Worm (Caenorhabditis elegans) whole organism, L4 larva: Measurements from ENCODE around the gene pgph-2.

Experiments
- F44E2.7 ChIP-seq: fragments of 200-800 bp; sonication (Bioruptor generic); IDR thresholded peaks from 2 replicates; pipeline ENCODE4 v2.1.2; 2022; ENCODE audit warnings: missing genetic modification characterization, missing compliant biosample characterization
- T20F7.1 ChIP-seq: fragments of 200-800 bp; sonication (Bioruptor generic); optimal IDR thresholded peaks from 2 replicates; lab custom pipeline; 2018; ENCODE audit warnings: mild to moderate bottlenecking, missing genetic modification characterization, missing compliant biosample characterization
- T26A8.4 ChIP-seq: fragments of 200-800 bp; sonication (Bioruptor generic); IDR thresholded peaks from 2 replicates; pipeline ENCODE4 v1.3.6; 2022; ENCODE audit warnings: missing genetic modification characterization, missing compliant biosample characterization
- Y48G9A.11 ChIP-seq: fragments of 200-800 bp; sonication (Bioruptor generic); IDR thresholded peaks from 2 replicates; pipeline ENCODE4 v1.3.6; 2022; ENCODE audit warnings: missing genetic modification reagents, missing genetic modification characterization, missing compliant biosample characterization
- Y5F2A.4 ChIP-seq: fragments of 200-800 bp; sonication (Bioruptor generic); optimal IDR thresholded peaks from 2 replicates; lab custom pipeline; 2018; ENCODE audit warnings: mild to moderate bottlenecking, missing genetic modification characterization, missing compliant biosample characterization
- Y75B8A.6 ChIP-seq: fragments of 200-800 bp; sonication (Bioruptor generic); IDR thresholded peaks from 2 replicates; pipeline ENCODE4 v1.3.6; 2022; ENCODE audit warnings: missing genetic modification reagents, missing genetic modification characterization, missing compliant biosample characterization
- ZK337.2 ChIP-seq: fragments of 200-800 bp; sonication (Bioruptor generic); IDR thresholded peaks from 2 replicates; pipeline ENCODE4 v1.3.6; 2022; ENCODE audit warnings: missing genetic modification reagents, missing genetic modification characterization, missing compliant biosample characterization
- ZK546.5 ChIP-seq, 2 experiments: sonication (generic microtip); optimal IDR thresholded peaks; 2 replicates each; lab custom pipeline; 2017; ENCODE audit warnings: missing biosample characterization in 2 of 2, missing genetic modification characterization in 2 of 2
- ama-1 ChIP-seq: fragments of 150-350 bp; optimal IDR thresholded peaks from 2 replicates; lab custom pipeline; 2014; ENCODE audit warnings: inconsistent platforms, mixed read lengths
- arid-1 ChIP-seq: fragments of 200-800 bp; sonication (Bioruptor generic); conservative IDR thresholded peaks from 2 replicates; pipeline ENCODE4 v1.3.6; 2022; ENCODE audit warnings: missing genetic modification reagents, missing genetic modification characterization, missing compliant biosample characterization
- ceh-32 ChIP-seq: sonication (generic microtip); optimal IDR thresholded peaks from 2 replicates; lab custom pipeline; 2016; ENCODE audit warnings: mild to moderate bottlenecking, missing genetic modification characterization, missing compliant biosample characterization; ENCODE audit not compliant: poor library complexity
- ceh-62 ChIP-seq: sonication (generic microtip); optimal IDR thresholded peaks from 2 replicates; lab custom pipeline; 2017; ENCODE audit warnings: missing biosample characterization, missing genetic modification characterization
- cey-2 ChIP-seq: sonication (generic microtip); optimal IDR thresholded peaks from 3 replicates; lab custom pipeline; 2017; ENCODE audit warnings: missing genetic modification characterization, mild to moderate bottlenecking, missing compliant biosample characterization, antibody characterized with exemption, borderline replicate concordance; ENCODE audit not compliant: insufficient read depth
- daf-12 ChIP-seq: fragments of 150-350 bp; optimal IDR thresholded peaks from 2 replicates; lab custom pipeline; 2014; ENCODE audit warnings: missing biosample characterization, missing genetic modification reagents, missing genetic modification characterization
- daf-19 ChIP-seq: fragments of 200-800 bp; sonication (Bioruptor generic); conservative IDR thresholded peaks from 2 replicates; pipeline ENCODE4 v1.3.6; 2022; ENCODE audit warnings: missing genetic modification characterization, missing compliant biosample characterization
- daf-8 ChIP-seq: fragments of 200-800 bp; sonication (Bioruptor generic); IDR thresholded peaks from 2 replicates; pipeline ENCODE4 v1.3.6; 2022; ENCODE audit warnings: missing genetic modification characterization, missing compliant biosample characterization
- dmd-6 ChIP-seq: fragments of 200-800 bp; sonication (Bioruptor generic); IDR thresholded peaks from 2 replicates; pipeline ENCODE4 v1.3.6; 2022; ENCODE audit warnings: missing genetic modification reagents, missing genetic modification characterization, missing compliant biosample characterization
- dmd-8 ChIP-seq: fragments of 200-800 bp; sonication (Bioruptor generic); IDR thresholded peaks from 2 replicates; pipeline ENCODE4 v1.3.6; 2022; ENCODE audit warnings: missing genetic modification characterization, missing compliant biosample characterization
- dmd-9 ChIP-seq: fragments of 200-800 bp; sonication (Bioruptor generic); IDR thresholded peaks from 2 replicates; pipeline ENCODE4 v1.3.6; 2022; ENCODE audit warnings: missing genetic modification reagents, missing genetic modification characterization, missing compliant biosample characterization
- fos-1 ChIP-seq: fragments of 150-350 bp; optimal IDR thresholded peaks from 2 replicates; lab custom pipeline; 2014; ENCODE audit warnings: missing biosample characterization, missing genetic modification characterization
- hlh-30 ChIP-seq: sonication (generic microtip); optimal IDR thresholded peaks from 2 replicates; lab custom pipeline; 2017; ENCODE audit warnings: antibody characterized with exemption, mild to moderate bottlenecking, missing genetic modification characterization, missing compliant biosample characterization; ENCODE audit not compliant: insufficient read depth
- hmg-1.1 ChIP-seq: fragments of 200-800 bp; sonication (Bioruptor generic); IDR thresholded peaks from 2 replicates; pipeline ENCODE4 v1.3.6; 2022; ENCODE audit warnings: missing genetic modification reagents, missing genetic modification characterization, missing compliant biosample characterization
- lin-29 ChIP-seq: fragments of 200-800 bp; sonication (Bioruptor generic); IDR thresholded peaks from 2 replicates; pipeline ENCODE4 v1.3.6; 2022; ENCODE audit warnings: missing genetic modification reagents, missing genetic modification characterization, missing compliant biosample characterization
- lin-38 ChIP-seq: fragments of 200-800 bp; sonication (Bioruptor generic); IDR thresholded peaks from 2 replicates; pipeline ENCODE4 v1.3.6; 2022; ENCODE audit warnings: missing genetic modification reagents, missing genetic modification characterization, missing compliant biosample characterization
- lir-3 ChIP-seq: sonication (generic microtip); optimal IDR thresholded peaks from 2 replicates; lab custom pipeline; 2016; ENCODE audit warnings: mild to moderate bottlenecking, missing genetic modification characterization, missing compliant biosample characterization
- lsy-2 ChIP-seq, 2 experiments: fragments of 150-350 bp in 1 of 2; sonication (generic microtip) in 1 of 2; optimal IDR thresholded peaks; 2 replicates each; lab custom pipeline; 2014 to 2017; ENCODE audit warnings: missing biosample characterization in 2 of 2, missing genetic modification characterization in 2 of 2
- madf-9 ChIP-seq: fragments of 200-800 bp; sonication (Bioruptor generic); conservative IDR thresholded peaks from 2 replicates; pipeline ENCODE4 v1.3.6; 2022; ENCODE audit warnings: missing genetic modification reagents, missing genetic modification characterization, missing compliant biosample characterization
- mdl-1 ChIP-seq, 2 experiments: fragments of 150-350 bp in 1 of 2; sonication (generic microtip) in 1 of 2; optimal IDR thresholded peaks; 2 replicates each; lab custom pipeline; 2014 to 2017; ENCODE audit warnings: missing biosample characterization in 2 of 2, missing genetic modification characterization in 2 of 2
- mdt-29 ChIP-seq: fragments of 200-800 bp; sonication (Bioruptor generic); IDR thresholded peaks from 2 replicates; pipeline ENCODE4 v1.3.6; 2022; ENCODE audit warnings: missing genetic modification reagents, missing genetic modification characterization, missing compliant biosample characterization
- mep-1 ChIP-seq: fragments of 150-350 bp; sonication (generic microtip); optimal IDR thresholded peaks from 3 replicates; lab custom pipeline; 2014; ENCODE audit warnings: missing biosample characterization, missing genetic modification characterization
- mes-2 ChIP-seq: sonication (generic microtip); optimal IDR thresholded peaks from 2 replicates; lab custom pipeline; 2016; ENCODE audit warnings: missing genotype, mild to moderate bottlenecking, missing genetic modification characterization, missing compliant biosample characterization; ENCODE audit not compliant: poor library complexity, severe bottlenecking
- mxl-2 ChIP-seq: fragments of 200-800 bp; sonication (Bioruptor generic); conservative IDR thresholded peaks from 2 replicates; pipeline ENCODE4 v1.3.6; 2022; ENCODE audit warnings: missing genetic modification reagents, missing genetic modification characterization, missing compliant biosample characterization
- nhr-237 ChIP-seq: sonication (generic microtip); optimal IDR thresholded peaks from 2 replicates; lab custom pipeline; 2017; ENCODE audit warnings: missing biosample characterization, missing genetic modification characterization
- nhr-25 ChIP-seq: sonication (generic microtip); optimal IDR thresholded peaks from 2 replicates; lab custom pipeline; 2017; ENCODE audit warnings: missing genetic modification characterization, mild to moderate bottlenecking, missing compliant biosample characterization, antibody characterized with exemption, moderate library complexity, borderline replicate concordance; ENCODE audit not compliant: insufficient read depth
- nhr-28 ChIP-seq: fragments of 150-350 bp; optimal IDR thresholded peaks from 2 replicates; lab custom pipeline; 2014; ENCODE audit warnings: missing biosample characterization, missing genetic modification characterization
- nhr-48 ChIP-seq: sonication (generic microtip); optimal IDR thresholded peaks from 2 replicates; lab custom pipeline; 2016; ENCODE audit warnings: mild to moderate bottlenecking, missing genetic modification characterization, missing compliant biosample characterization
- nhr-76 ChIP-seq: fragments of 150-350 bp; optimal IDR thresholded peaks from 2 replicates; lab custom pipeline; 2014; ENCODE audit warnings: missing biosample characterization, missing genetic modification characterization
- php-3 ChIP-seq: fragments of 200-800 bp; sonication (Bioruptor generic); IDR thresholded peaks from 2 replicates; pipeline ENCODE4 v1.3.6; 2022; ENCODE audit warnings: missing genetic modification reagents, missing genetic modification characterization, missing compliant biosample characterization
- pqm-1 ChIP-seq: sonication (generic microtip); optimal IDR thresholded peaks from 2 replicates; lab custom pipeline; 2017; ENCODE audit warnings: missing biosample characterization, missing genetic modification characterization
- rbr-2 ChIP-seq: sonication (generic microtip); optimal IDR thresholded peaks from 2 replicates; lab custom pipeline; 2016; ENCODE audit warnings: missing genotype, missing genetic modification characterization, missing compliant biosample characterization
- set-16 ChIP-seq: fragments of 200-800 bp; sonication (Bioruptor generic); IDR thresholded peaks from 2 replicates; pipeline ENCODE4 v1.3.6; 2022; ENCODE audit warnings: missing genetic modification reagents, missing genetic modification characterization, missing compliant biosample characterization
- spr-1 ChIP-seq: sonication (generic microtip); optimal IDR thresholded peaks from 2 replicates; lab custom pipeline; 2016; ENCODE audit warnings: mild to moderate bottlenecking, missing genetic modification characterization, missing compliant biosample characterization
- spr-3 ChIP-seq: fragments of 200-800 bp; sonication (Bioruptor generic); optimal IDR thresholded peaks from 2 replicates; lab custom pipeline; 2018; ENCODE audit warnings: mild to moderate bottlenecking, missing genetic modification characterization, missing compliant biosample characterization
- tra-1 ChIP-seq: fragments of 200-800 bp; sonication (Bioruptor generic); IDR thresholded peaks from 2 replicates; pipeline ENCODE4 v1.3.6; 2022; ENCODE audit warnings: missing genetic modification reagents, missing genetic modification characterization, missing compliant biosample characterization
- unc-62 ChIP-seq, 3 experiments: fragments of 150-350 bp in 1 of 3; sonication (generic microtip); optimal IDR thresholded peaks in 2 of 3; peaks in 1 of 3; 1 replicate in 1 of 3; 2 replicates in 2 of 3; lab custom pipeline; 2014 to 2017; ENCODE audit warnings: missing biosample characterization in 3 of 3, missing genetic modification characterization in 3 of 3, missing genetic modification reagents in 3 of 3, missing genotype in 1 of 3
- vab-7 ChIP-seq: fragments of 200-800 bp; sonication (Bioruptor generic); IDR thresholded peaks from 2 replicates; pipeline ENCODE4 v1.3.6; 2022; ENCODE audit warnings: missing genetic modification reagents, missing genetic modification characterization, missing compliant biosample characterization
- zfp-2 ChIP-seq: sonication (generic microtip); optimal IDR thresholded peaks from 2 replicates; lab custom pipeline; 2016; ENCODE audit warnings: mild to moderate bottlenecking, missing genetic modification characterization, missing compliant biosample characterization
- ztf-7 ChIP-seq: fragments of 150-350 bp; optimal IDR thresholded peaks from 2 replicates; lab custom pipeline; 2014; ENCODE audit warnings: missing biosample characterization, missing genetic modification characterization

Gene pgph-2

ce11 chrV:5780713-5781360, 15.9 kb downstream of the pgph-2 start, which contains the start of gene F44E7.5:
Gene F44E7.5, minus strand, starts transcription at chrV:5780922.
- TF ChIP-seq Y75B8A.6 (GFP tag; lab: Robert Waterston, UW): no peak
- peak; percentile 71 for TF ChIP-seq pqm-1
- TF ChIP-seq rbr-2 (tag; lab: Kevin White, UChicago): peak; percentile 53
- no peak for TF ChIP-seq ceh-32 (tag; lab: Kevin White, UChicago)
- TF ChIP-seq lir-3 (tag; lab: Kevin White, UChicago): no peak
- peak; percentile 45; the same call in 1 of the 2 replicates for TF ChIP-seq php-3 (GFP tag; lab: Robert Waterston, UW)
- no peak for TF ChIP-seq fos-1 (tag; lab: Kevin White, UChicago)
- TF ChIP-seq Y48G9A.11 (GFP tag; lab: Robert Waterston, UW): no peak
- TF ChIP-seq F44E2.7 (GFP tag; lab: Robert Waterston, UW): no peak
- TF ChIP-seq lsy-2 (tag; optimal IDR thresholded peaks at IDR 0.05; lab: Kevin White, UChicago): peak in 1 of 2 experiments; percentile 60
- TF ChIP-seq daf-19 (GFP tag; lab: Robert Waterston, UW): 0 out of 2 replicates have a peak, but pooled peaks have one; percentile 14
- TF ChIP-seq hlh-30 (tag; lab: Kevin White, UChicago): peak; percentile 87
- TF ChIP-seq Y5F2A.4 (GFP tag; lab: Kevin White, UChicago): no peak
- TF ChIP-seq dmd-6 (GFP tag; lab: Robert Waterston, UW): peak; percentile 65
- no peak for TF ChIP-seq vab-7
- TF ChIP-seq nhr-25: no peak
- TF ChIP-seq spr-3 (GFP tag; lab: Kevin White, UChicago): peak; percentile 100
- peak; percentile 96 for TF ChIP-seq spr-1 (tag; lab: Kevin White, UChicago)
- no peak for TF ChIP-seq madf-9
- no peak for TF ChIP-seq daf-8 (GFP tag; lab: Robert Waterston, UW)
- no peak; the same call in 1 of the 2 replicates for TF ChIP-seq arid-1 (GFP tag; lab: Robert Waterston, UW)
- no peak for TF ChIP-seq mdt-29
- no peak for TF ChIP-seq nhr-237
- TF ChIP-seq ceh-62 (tag; lab: Kevin White, UChicago): no peak
- no peak for TF ChIP-seq set-16 (GFP tag; lab: Robert Waterston, UW)
- no peak for TF ChIP-seq ama-1 (lab: Kevin White, UChicago)
- no peak for TF ChIP-seq daf-12 (tag; lab: Kevin White, UChicago)
- peak; percentile 80 for TF ChIP-seq nhr-28 (tag; lab: Kevin White, UChicago)
- TF ChIP-seq mxl-2: 0 out of 2 replicates have a peak, but pooled peaks have one; percentile 57
- peak; percentile 14 for TF ChIP-seq nhr-76
- TF ChIP-seq mdl-1 (tag; optimal IDR thresholded peaks at IDR 0.05; lab: Kevin White, UChicago): peak; percentile 13 to 82
- peak; percentile 67 for TF ChIP-seq nhr-48 (tag; lab: Kevin White, UChicago)
- TF ChIP-seq ztf-7 (tag; lab: Kevin White, UChicago): peak; percentile 99
- TF ChIP-seq ZK337.2 (GFP tag; lab: Robert Waterston, UW): no peak
- TF ChIP-seq ZK546.5 (tag; optimal IDR thresholded peaks at IDR 0.05; lab: Kevin White, UChicago): no peak
- no peak for TF ChIP-seq tra-1
- peak; percentile 47 for TF ChIP-seq hmg-1.1 (GFP tag; lab: Robert Waterston, UW)
- TF ChIP-seq mes-2 (tag; lab: Kevin White, UChicago): peak; percentile 76
- 0 out of 2 replicates have a peak, but pooled peaks have one; percentile 41 for TF ChIP-seq T26A8.4 (GFP tag; lab: Robert Waterston, UW)
- TF ChIP-seq cey-2: peak; percentile 29
- TF ChIP-seq mep-1 (tag; lab: Kevin White, UChicago): peak; percentile 88
- no peak for TF ChIP-seq zfp-2
- TF ChIP-seq unc-62 (GFP tag; optimal IDR thresholded peaks at IDR 0.05 in 1 of 2; lab: Kevin White, UChicago): peak in 1 of 2 experiments; percentile 23
- no peak for TF ChIP-seq unc-62 (tag; optimal IDR thresholded peaks at IDR 0.05; lab: Kevin White, UChicago)
- peak; percentile 17 for TF ChIP-seq T20F7.1
- TF ChIP-seq lin-38 (GFP tag; lab: Robert Waterston, UW): no peak; the same call in none of the 2 replicates
- peak; percentile 39; the same call in 1 of the 2 replicates for TF ChIP-seq lin-29 (GFP tag; lab: Robert Waterston, UW)
- TF ChIP-seq dmd-9 (GFP tag; lab: Robert Waterston, UW): no peak
- TF ChIP-seq dmd-8 (GFP tag; lab: Robert Waterston, UW): no peak
